Worm (Caenorhabditis elegans) whole organism, L1 larva: Measurements from ENCODE around the gene skpo-3.

Experiments
- aha-1 ChIP-seq: fragments of 150-350 bp; optimal IDR thresholded peaks from 2 replicates; lab custom pipeline; 2014; ENCODE audit warnings: missing biosample characterization, missing genetic modification characterization
- ama-1 ChIP-seq: fragments of 150-350 bp; optimal IDR thresholded peaks from 2 replicates; lab custom pipeline; 2014
- efl-1 ChIP-seq, 4 experiments: fragments of 150-350 bp; optimal IDR thresholded peaks in 3 of 4; peaks in 1 of 4; 1 replicate in 1 of 4; 2 replicates in 3 of 4; lab custom pipeline; 2014; ENCODE audit warnings: missing biosample characterization in 2 of 4, missing genetic modification characterization in 2 of 4, missing genetic modification reagents in 2 of 4
- efl-3 ChIP-seq: fragments of 200-800 bp; sonication (Bioruptor generic); optimal IDR thresholded peaks from 2 replicates; lab custom pipeline; 2018; ENCODE audit warnings: mild to moderate bottlenecking, missing genetic modification characterization, missing compliant biosample characterization
- ets-5 ChIP-seq: fragments of 200-800 bp; sonication (Bioruptor generic); IDR thresholded peaks from 2 replicates; pipeline ENCODE4 v1.3.6; 2022; ENCODE audit warnings: missing genetic modification characterization, missing compliant biosample characterization
- fkh-10 ChIP-seq: sonication (generic microtip); optimal IDR thresholded peaks from 2 replicates; lab custom pipeline; 2017; ENCODE audit warnings: missing biosample characterization, missing genetic modification reagents, missing genetic modification characterization
- lin-13 ChIP-seq: fragments of 150-350 bp; optimal IDR thresholded peaks from 2 replicates; lab custom pipeline; 2014; ENCODE audit warnings: missing biosample characterization, missing genetic modification reagents, missing genetic modification characterization
- mef-2 ChIP-seq: fragments of 150-350 bp; optimal IDR thresholded peaks from 2 replicates; lab custom pipeline; 2014; ENCODE audit warnings: missing biosample characterization, missing genetic modification characterization
- nhr-12 ChIP-seq: sonication (generic microtip); optimal IDR thresholded peaks from 2 replicates; lab custom pipeline; 2017; ENCODE audit warnings: missing biosample characterization, missing genetic modification characterization
- tbx-2 ChIP-seq: sonication (generic microtip); optimal IDR thresholded peaks from 2 replicates; lab custom pipeline; 2016; ENCODE audit warnings: missing genetic modification characterization, missing compliant biosample characterization
- unc-130 ChIP-seq: fragments of 150-350 bp; optimal IDR thresholded peaks from 2 replicates; lab custom pipeline; 2017; ENCODE audit warnings: missing biosample characterization, missing genetic modification characterization, inconsistent platforms
- unc-62 ChIP-seq: fragments of 150-350 bp; optimal IDR thresholded peaks from 2 replicates; lab custom pipeline; 2014; ENCODE audit warnings: missing biosample characterization, missing genetic modification reagents, missing genetic modification characterization
- unc-86 ChIP-seq: sonication (generic microtip); optimal IDR thresholded peaks from 2 replicates; lab custom pipeline; 2016; ENCODE audit warnings: missing genetic modification characterization, missing compliant biosample characterization
- zag-1 ChIP-seq: fragments of 150-350 bp; optimal IDR thresholded peaks from 2 replicates; lab custom pipeline; 2014; ENCODE audit warnings: missing biosample characterization, missing genetic modification characterization

ce11 chrII:7273517-7273916, 27.8 kb downstream of the skpo-3 start:
- TF ChIP-seq ama-1 (no peak), efl-3 (GFP tag; lab: Kevin White, UChicago) (no peak), fkh-10 (GFP tag; lab: Kevin White, UChicago) (no peak), zag-1 (tag; lab: Kevin White, UChicago) (no peak), ets-5 (no peak), mef-2 (tag; lab: Kevin White, UChicago) (no peak), efl-1 (optimal IDR thresholded peaks at IDR 0.05; lab: Kevin White, UChicago) (no peak), efl-1 (GFP tag; optimal IDR thresholded peaks at IDR 0.05 in 1 of 2; lab: Kevin White, UChicago) (no peak), unc-86 (tag; lab: Kevin White, UChicago) (no peak), unc-62 (GFP tag; lab: Kevin White, UChicago) (no peak), tbx-2 (tag; lab: Kevin White, UChicago) (no peak), lin-13 (GFP tag; lab: Kevin White, UChicago) (no peak), unc-130 (tag; lab: Kevin White, UChicago) (no peak), nhr-12 (no peak), aha-1 (tag; lab: Kevin White, UChicago) (no peak)
